Fruit fly (Drosophila melanogaster) whole organism, embryonic: ENCODE results near the gene gfzf.

Experiments
- CG10274 ChIP-seq: fragments of 200-800 bp; sonication (Bioruptor generic); optimal IDR thresholded peaks from 3 replicates; lab custom pipeline; 2017; ENCODE audit warnings: missing biosample characterization, mild to moderate bottlenecking, missing genetic modification characterization
- CG10565 ChIP-seq: fragments of 200-800 bp; sonication (Bioruptor generic); optimal IDR thresholded peaks from 3 replicates; lab custom pipeline; 2016; ENCODE audit warnings: missing biosample characterization, mild to moderate bottlenecking, missing genetic modification characterization
- CG11696 ChIP-seq: fragments of 200-800 bp; sonication (Bioruptor generic); IDR thresholded peaks from 2 replicates; pipeline ENCODE4 v1.3.6; 2022; ENCODE audit warnings: missing biosample characterization, missing genetic modification characterization
- CG12155 ChIP-seq: fragments of 200-800 bp; sonication (Bioruptor generic); optimal IDR thresholded peaks from 3 replicates; lab custom pipeline; 2016; ENCODE audit warnings: missing biosample characterization, missing genetic modification characterization
- CG12236 ChIP-seq: fragments of 200-800 bp; sonication (Bioruptor generic); optimal IDR thresholded peaks from 2 replicates; lab custom pipeline; 2016; ENCODE audit warnings: missing biosample characterization, missing genetic modification characterization
- CG12299 ChIP-seq: fragments of 200-800 bp; sonication (Bioruptor generic); optimal IDR thresholded peaks from 2 replicates; lab custom pipeline; 2018; ENCODE audit warnings: missing biosample characterization, mild to moderate bottlenecking, missing genetic modification characterization
- CG13123 ChIP-seq: fragments of 200-800 bp; sonication (Bioruptor generic); optimal IDR thresholded peaks from 2 replicates; lab custom pipeline; 2016; ENCODE audit warnings: missing biosample characterization, missing genetic modification characterization
- CG16815 ChIP-seq: fragments of 200-800 bp; sonication (Bioruptor generic); optimal IDR thresholded peaks from 3 replicates; lab custom pipeline; 2017; ENCODE audit warnings: missing biosample characterization, mild to moderate bottlenecking, missing genetic modification characterization
- CG18011 ChIP-seq: fragments of 200-800 bp; sonication (Bioruptor generic); optimal IDR thresholded peaks from 2 replicates; lab custom pipeline; 2017; ENCODE audit warnings: missing biosample characterization, missing genetic modification characterization, mild to moderate bottlenecking, moderate library complexity, missing genotype
- CG2129 ChIP-seq: fragments of 200-800 bp; sonication (Bioruptor generic); IDR thresholded peaks from 2 replicates; pipeline ENCODE4 v1.3.6; 2022; ENCODE audit warnings: missing biosample characterization, missing genetic modification characterization; ENCODE audit not compliant: partially characterized antibody
- CG2889 ChIP-seq: fragments of 200-800 bp; sonication (Bioruptor generic); IDR thresholded peaks from 3 replicates; pipeline ENCODE4 v1.3.6; 2022; ENCODE audit warnings: missing biosample characterization, missing genetic modification characterization
- CG3065 ChIP-seq: fragments of 200-800 bp; sonication (Bioruptor generic); optimal IDR thresholded peaks from 2 replicates; lab custom pipeline; 2016; ENCODE audit warnings: missing biosample characterization, missing genetic modification characterization
- CG31388 ChIP-seq: fragments of 200-800 bp; sonication (Bioruptor generic); optimal IDR thresholded peaks from 2 replicates; lab custom pipeline; 2016; ENCODE audit warnings: missing biosample characterization, missing genetic modification characterization
- CG3995 ChIP-seq: fragments of 200-800 bp; sonication (Bioruptor generic); optimal IDR thresholded peaks from 3 replicates; lab custom pipeline; 2016; ENCODE audit warnings: missing biosample characterization, missing genetic modification characterization
- CG4854 ChIP-seq: fragments of 200-800 bp; sonication (Bioruptor generic); optimal IDR thresholded peaks from 2 replicates; lab custom pipeline; 2016; ENCODE audit warnings: missing biosample characterization, missing genetic modification characterization, inconsistent platforms
- CG5953 ChIP-seq: fragments of 200-800 bp; sonication (Bioruptor generic); IDR thresholded peaks from 2 replicates; pipeline ENCODE4 v1.3.6; 2022; ENCODE audit warnings: missing biosample characterization, missing genetic modification characterization
- CG6254 ChIP-seq: fragments of 200-800 bp; sonication (Bioruptor generic); optimal IDR thresholded peaks from 3 replicates; lab custom pipeline; 2017; ENCODE audit warnings: mild to moderate bottlenecking, missing biosample characterization, missing genetic modification reagents, missing genetic modification characterization
- CG6683 ChIP-seq: fragments of 200-800 bp; sonication (Bioruptor generic); optimal IDR thresholded peaks from 2 replicates; lab custom pipeline; 2017; ENCODE audit warnings: missing biosample characterization, mild to moderate bottlenecking, missing genetic modification characterization, missing genetic modification reagents
- CG7271 ChIP-seq: fragments of 200-800 bp; sonication (Bioruptor generic); optimal IDR thresholded peaks from 2 replicates; lab custom pipeline; 2018; ENCODE audit warnings: missing biosample characterization, mild to moderate bottlenecking, missing genetic modification characterization, moderate library complexity
- CG7928 ChIP-seq: fragments of 200-800 bp; sonication (Bioruptor generic); optimal IDR thresholded peaks from 2 replicates; lab custom pipeline; 2017; ENCODE audit warnings: missing biosample characterization, mild to moderate bottlenecking, missing genetic modification characterization
- CG7987 ChIP-seq: fragments of 200-800 bp; sonication (Bioruptor generic); optimal IDR thresholded peaks from 2 replicates; lab custom pipeline; 2018; ENCODE audit warnings: missing biosample characterization, mild to moderate bottlenecking, missing genetic modification characterization, moderate library complexity
- CG8281 ChIP-seq: fragments of 200-800 bp; sonication (Bioruptor generic); optimal IDR thresholded peaks from 2 replicates; lab custom pipeline; 2018; ENCODE audit warnings: missing biosample characterization, mild to moderate bottlenecking, missing genetic modification characterization, moderate library complexity
- CG8359 ChIP-seq: fragments of 200-800 bp; sonication (Bioruptor generic); optimal IDR thresholded peaks from 2 replicates; lab custom pipeline; 2017; ENCODE audit warnings: missing biosample characterization, mild to moderate bottlenecking, missing genetic modification characterization, borderline replicate concordance
- CG8924 ChIP-seq: fragments of 200-800 bp; optimal IDR thresholded peaks from 3 replicates; lab custom pipeline; 2019; ENCODE audit warnings: missing biosample characterization, mild to moderate bottlenecking, missing genetic modification characterization, moderate library complexity
- CrebB ChIP-seq: fragments of 200-800 bp; sonication (Bioruptor generic); optimal IDR thresholded peaks from 3 replicates; lab custom pipeline; 2018; ENCODE audit warnings: missing biosample characterization, mild to moderate bottlenecking, missing genetic modification characterization
- E2f1 ChIP-seq: fragments of 200-800 bp; sonication (Bioruptor generic); IDR thresholded peaks from 2 replicates; pipeline ENCODE4 v1.3.6; 2022; ENCODE audit warnings: missing biosample characterization, missing genetic modification characterization
- HHEX ChIP-seq: fragments of 200-800 bp; sonication (Bioruptor generic); optimal IDR thresholded peaks from 3 replicates; lab custom pipeline; 2017; ENCODE audit warnings: missing biosample characterization, mild to moderate bottlenecking, missing genetic modification characterization, missing genetic modification reagents
- Mrtf ChIP-seq: fragments of 200-800 bp; sonication (Bioruptor generic); IDR thresholded peaks from 3 replicates; pipeline ENCODE4 v1.3.6; 2022; ENCODE audit warnings: missing biosample characterization, missing genetic modification characterization
- Myb ChIP-seq: fragments of 200-800 bp; sonication (Bioruptor generic); optimal IDR thresholded peaks from 2 replicates; lab custom pipeline; 2016; ENCODE audit warnings: missing biosample characterization, missing genetic modification characterization
- NFAT ChIP-seq: fragments of 200-800 bp; sonication (Bioruptor generic); IDR thresholded peaks from 2 replicates; pipeline ENCODE4 v1.3.6; 2022; ENCODE audit warnings: missing biosample characterization, missing genetic modification characterization
- NfI ChIP-seq: fragments of 200-800 bp; sonication (Bioruptor generic); optimal IDR thresholded peaks from 3 replicates; lab custom pipeline; 2018; ENCODE audit warnings: missing biosample characterization, mild to moderate bottlenecking, missing genetic modification characterization, moderate library complexity
- Ptx1 ChIP-seq: fragments of 200-800 bp; sonication (Bioruptor generic); IDR thresholded peaks from 2 replicates; pipeline ENCODE4 v1.3.6; 2022; ENCODE audit warnings: missing biosample characterization, missing genetic modification characterization
- Sox100B ChIP-seq: fragments of 200-800 bp; sonication (Bioruptor generic); optimal IDR thresholded peaks from 3 replicates; lab custom pipeline; 2018; ENCODE audit warnings: missing biosample characterization, mild to moderate bottlenecking, missing genetic modification characterization
- Ssrp ChIP-seq: fragments of 200-800 bp; sonication (Bioruptor generic); optimal IDR thresholded peaks from 2 replicates; lab custom pipeline; 2018; ENCODE audit warnings: missing biosample characterization, mild to moderate bottlenecking, missing genetic modification characterization, moderate library complexity
- ap ChIP-seq: fragments of 200-800 bp; sonication (Bioruptor generic); IDR thresholded peaks from 2 replicates; pipeline ENCODE4 v1.3.6; 2022; ENCODE audit warnings: missing biosample characterization, missing genetic modification characterization
- chm ChIP-seq: fragments of 200-800 bp; sonication (Bioruptor generic); IDR thresholded peaks from 2 replicates; pipeline ENCODE4 v1.3.6; 2022; ENCODE audit warnings: missing biosample characterization, missing genetic modification characterization
- dan ChIP-seq: fragments of 200-800 bp; sonication (Bioruptor generic); IDR thresholded peaks from 2 replicates; pipeline ENCODE4 v1.3.6; 2022; ENCODE audit warnings: missing biosample characterization, missing genetic modification characterization
- esg ChIP-seq: fragments of 200-800 bp; sonication (Bioruptor generic); conservative IDR thresholded peaks from 2 replicates; pipeline ENCODE4 v1.3.6; 2022; ENCODE audit warnings: missing biosample characterization, missing genetic modification characterization
- fd102C ChIP-seq: fragments of 200-800 bp; sonication (Bioruptor generic); optimal IDR thresholded peaks from 2 replicates; lab custom pipeline; 2018; ENCODE audit warnings: missing biosample characterization, mild to moderate bottlenecking, missing genetic modification characterization, moderate library complexity
- fd3F ChIP-seq: fragments of 200-800 bp; sonication (Bioruptor generic); optimal IDR thresholded peaks from 2 replicates; lab custom pipeline; 2018; ENCODE audit warnings: missing biosample characterization, mild to moderate bottlenecking, missing genetic modification characterization, moderate library complexity
- ftz-f1 ChIP-seq: fragments of 200-800 bp; sonication (Bioruptor generic); optimal IDR thresholded peaks from 2 replicates; lab custom pipeline; 2016; ENCODE audit warnings: missing biosample characterization, missing genetic modification characterization
- jigr1 ChIP-seq: fragments of 200-800 bp; sonication (Bioruptor generic); IDR thresholded peaks from 3 replicates; pipeline ENCODE4 v1.3.6; 2022; ENCODE audit warnings: missing biosample characterization, missing genetic modification characterization
- ken ChIP-seq: fragments of 200-800 bp; sonication (Bioruptor generic); IDR thresholded peaks from 3 replicates; pipeline ENCODE4 v1.3.6; 2022; ENCODE audit warnings: missing biosample characterization, missing genetic modification characterization
- nmo ChIP-seq: fragments of 200-800 bp; sonication (Bioruptor generic); optimal IDR thresholded peaks from 2 replicates; lab custom pipeline; 2018; ENCODE audit warnings: missing biosample characterization, mild to moderate bottlenecking, missing genetic modification characterization, moderate library complexity
- ssp ChIP-seq: fragments of 200-800 bp; sonication (Bioruptor generic); IDR thresholded peaks from 2 replicates; pipeline ENCODE4 v1.3.6; 2022; ENCODE audit warnings: missing biosample characterization, missing genetic modification characterization
- tll ChIP-seq, 2 experiments: fragments of 200-800 bp in 1 of 2; fragments of >200 bp in 1 of 2; sonication (Bioruptor generic) in 1 of 2; optimal IDR thresholded peaks; 2 replicates each; lab custom pipeline; 2017 to 2019; ENCODE audit warnings: missing biosample characterization in 2 of 2, missing genetic modification characterization in 2 of 2, mild to moderate bottlenecking in 1 of 2, moderate library complexity in 1 of 2
- twi ChIP-seq: fragments of 200-800 bp; optimal IDR thresholded peaks from 2 replicates; lab custom pipeline; 2019; ENCODE audit warnings: missing biosample characterization, mild to moderate bottlenecking, missing genetic modification characterization, moderate library complexity
- tx ChIP-seq: fragments of 200-800 bp; sonication (Bioruptor generic); optimal IDR thresholded peaks from 2 replicates; lab custom pipeline; 2016; ENCODE audit warnings: missing biosample characterization, missing genetic modification characterization
- unc-4 ChIP-seq: fragments of 200-800 bp; sonication (Bioruptor generic); IDR thresholded peaks from 2 replicates; pipeline ENCODE4 v1.3.6; 2022; ENCODE audit warnings: missing biosample characterization, missing genetic modification characterization; ENCODE audit not compliant: partially characterized antibody
- usp ChIP-seq: fragments of >200 bp; optimal IDR thresholded peaks from 2 replicates; lab custom pipeline; 2017; ENCODE audit warnings: missing biosample characterization, missing genetic modification characterization

gfzf gene

dm6 chr3R:7127966-7128365 is 22.8 kb downstream of the gfzf start, which contains the start of gene CG10068 (continued):
- TF ChIP-seq Ssrp (peak; percentile 80), ap (peak; percentile 85), CG6254 (GFP tag; lab: Kevin White, UChicago) (peak; percentile 85), CG10274 (GFP tag; lab: Kevin White, UChicago) (peak; percentile 25), dan (GFP tag; lab: Robert Waterston, UW) (no peak), Myb (GFP tag; lab: Kevin White, UChicago) (peak; percentile 56), HHEX (GFP tag; lab: Kevin White, UChicago) (peak; percentile 84), ftz-f1 (GFP tag; lab: Kevin White, UChicago) (no peak), CG16815 (peak; percentile 77), CG12236 (GFP tag; lab: Kevin White, UChicago) (peak; percentile 75), CG12155 (GFP tag; lab: Kevin White, UChicago) (peak; percentile 85), ken (peak; percentile 95), fd3F (GFP tag; lab: Kevin White, UChicago) (peak; percentile 76), Sox100B (GFP tag; lab: Kevin White, UChicago) (peak; percentile 79), ssp (GFP tag; lab: Robert Waterston, UW) (peak; percentile 70), E2f1 (GFP tag; lab: Robert Waterston, UW) (peak; percentile 90), twi (tag; lab: Kevin White, UChicago) (peak; percentile 66), chm (peak; percentile 93), CG8924 (peak; percentile 96), CG11696 (GFP tag; lab: Robert Waterston, UW) (peak; percentile 89), CG8359 (GFP tag; lab: Kevin White, UChicago) (peak; percentile 53), CG8281 (peak; percentile 63), CG6683 (GFP tag; lab: Kevin White, UChicago) (peak; percentile 71), CG18011 (GFP tag; lab: Kevin White, UChicago) (peak; percentile 77), tll (GFP tag; optimal IDR thresholded peaks at IDR 0.05; lab: Kevin White, UChicago) (peak in 1 of 2 experiments; percentile 80), CG7271 (tag; lab: Kevin White, UChicago) (peak; percentile 92), unc-4 (GFP tag; lab: Robert Waterston, UW) (0 out of 2 replicates have a peak, but pooled peaks have one; percentile 27), fd102C (GFP tag; lab: Kevin White, UChicago) (peak; percentile 88), CG3995 (peak; percentile 44), CG7987 (GFP tag; lab: Kevin White, UChicago) (peak; percentile 76), esg (GFP tag; lab: Robert Waterston, UW) (peak; percentile 80), CG31388 (peak; percentile 76), nmo (GFP tag; lab: Kevin White, UChicago) (peak; percentile 94), CG12299 (tag; lab: Kevin White, UChicago) (peak; percentile 87), CG2129 (no peak), CG13123 (GFP tag; lab: Kevin White, UChicago) (peak; percentile 74), CG5953 (peak; percentile 89), CrebB (tag; lab: Kevin White, UChicago) (peak; percentile 81), NFAT (GFP tag; lab: Robert Waterston, UW) (peak; percentile 83), CG4854 (peak; percentile 83), Mrtf (GFP tag; lab: Robert Waterston, UW) (peak; percentile 82; the same call in 2 of the 3 replicates), CG3065 (GFP tag; lab: Kevin White, UChicago) (peak; percentile 52), NfI (GFP tag; lab: Kevin White, UChicago) (peak; percentile 88), tx (GFP tag; lab: Kevin White, UChicago) (peak; percentile 80), jigr1 (GFP tag; lab: Robert Waterston, UW) (peak; percentile 17; the same call in 1 of the 3 replicates), CG10565 (GFP tag; lab: Kevin White, UChicago) (peak; percentile 69), usp (no peak), CG2889 (peak; percentile 64; the same call in 2 of the 3 replicates), CG7928 (GFP tag; lab: Kevin White, UChicago) (peak; percentile 38), Ptx1 (GFP tag; lab: Robert Waterston, UW) (peak; percentile 90)
